Worm (Caenorhabditis elegans): Measurements from ENCODE around the gene F27D9.2.

F27D9.2 gene

ce11 chrX:7672693-7673092 lies at the start of gene F27D9.2:
Gene F27D9.2 (plus strand): TSS chrX:7672993.
- no peak for TF ChIP-seq unc-62 (GFP tag; optimal IDR thresholded peaks at IDR 0.05)

ce11 chrX:7627351-7627750 lies 45.4 kb upstream of the F27D9.2 start, which contains the start of gene nlp-61:
Gene nlp-61 (plus strand): TSS chrX:7627651.
- no peak for TF ChIP-seq unc-62 (GFP tag; optimal IDR thresholded peaks at IDR 0.05)

ce11 chrX:7636037-7636436 lies 36.8 kb upstream of the F27D9.2 start:
- TF ChIP-seq unc-62 (GFP tag; optimal IDR thresholded peaks at IDR 0.05), result no peak

ce11 chrX:7638790-7639189 lies 34.0 kb upstream of the F27D9.2 start:
- TF ChIP-seq unc-62 (GFP tag; optimal IDR thresholded peaks at IDR 0.05), result no peak

ce11 chrX:7640391-7640790 lies 32.4 kb upstream of the F27D9.2 start:
- no peak for TF ChIP-seq unc-62 (GFP tag; optimal IDR thresholded peaks at IDR 0.05)

ce11 chrX:7640811-7641210 lies 32.0 kb upstream of the F27D9.2 start:
- TF ChIP-seq unc-62 (GFP tag; optimal IDR thresholded peaks at IDR 0.05), result no peak

ce11 chrX:7645313-7645712 lies 27.5 kb upstream of the F27D9.2 start, which contains the start of gene F26A10.2:
Gene F26A10.2 (minus strand): TSS chrX:7645413.
- no peak for TF ChIP-seq unc-62 (GFP tag; optimal IDR thresholded peaks at IDR 0.05)

- TF ChIP-seq unc-62 (GFP tag; optimal IDR thresholded peaks at IDR 0.05), result no peak
These were observed 21.4 kb upstream of the F27D9.2 start for ce11 chrX:7651219-7651958.

ce11 chrX:7652308-7652707 lies 20.5 kb upstream of the F27D9.2 start:
- TF ChIP-seq unc-62 (GFP tag; optimal IDR thresholded peaks at IDR 0.05), result no peak

ce11 chrX:7653708-7654390 lies 18.9 kb upstream of the F27D9.2 start:
- no peak for TF ChIP-seq unc-62 (GFP tag; optimal IDR thresholded peaks at IDR 0.05)

- no peak for TF ChIP-seq unc-62 (GFP tag; optimal IDR thresholded peaks at IDR 0.05)
These were observed 17.3 kb upstream of the F27D9.2 start for ce11 chrX:7655469-7656003.

- TF ChIP-seq unc-62 (GFP tag; optimal IDR thresholded peaks at IDR 0.05), result no peak
These were observed 15.9 kb upstream of the F27D9.2 start, which contains the start of gene F27D9.12 for ce11 chrX:7656875-7657274. Gene F27D9.12 (minus strand): TSS chrX:7656975.

ce11 chrX:7659591-7660433 lies 13.0 kb upstream of the F27D9.2 start:
- TF ChIP-seq unc-62 (GFP tag; optimal IDR thresholded peaks at IDR 0.05), result no peak

ce11 chrX:7660919-7661557 lies 11.8 kb upstream of the F27D9.2 start, which contains the start of gene pcca-1:
Gene pcca-1 (minus strand): TSS chrX:7660986.
- TF ChIP-seq unc-62 (GFP tag; optimal IDR thresholded peaks at IDR 0.05), result no peak

- no peak for TF ChIP-seq unc-62 (GFP tag; optimal IDR thresholded peaks at IDR 0.05)
These were observed 11.2 kb upstream of the F27D9.2 start for ce11 chrX:7661628-7662027.
